Worm (Caenorhabditis elegans): ENCODE measurements around the gene K09F6.15.

DNA sequence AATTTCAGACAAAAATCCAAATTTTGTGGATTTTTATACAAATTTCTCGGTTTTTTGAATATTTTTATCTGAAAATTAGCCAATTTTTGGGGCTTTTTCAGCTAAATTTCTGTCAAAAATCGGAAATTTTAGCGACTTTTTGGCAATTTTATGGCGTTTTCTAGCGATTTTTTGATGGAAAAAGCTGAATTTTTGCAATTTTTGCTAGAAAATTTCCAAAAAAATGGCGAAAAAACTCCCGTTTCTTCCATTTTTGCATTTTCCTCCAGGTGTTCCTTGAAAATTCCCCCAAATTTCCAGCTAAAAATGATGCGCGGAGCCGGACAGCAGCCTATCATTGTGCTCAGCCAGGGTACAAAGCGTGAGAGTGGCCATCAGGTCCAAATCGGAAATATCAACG, 44.1 kb downstream of the K09F6.15 start, which contains the start of gene cct-3:
- TF ChIP-seq aptf-2 (GFP tag; conservative IDR thresholded peaks at IDR 0.05) = no peak
- no peak for TF ChIP-seq ets-4 (GFP tag; optimal IDR thresholded peaks at IDR 0.05)
- no peak for TF ChIP-seq pha-4 (tag; optimal IDR thresholded peaks at IDR 0.05)
- no peak for TF ChIP-seq snpc-4 (GFP tag; optimal IDR thresholded peaks at IDR 0.05)
- no peak for TF ChIP-seq snpc-4 (tag; optimal IDR thresholded peaks at IDR 0.05)
- TF ChIP-seq mcd-1 (GFP tag; IDR thresholded peaks at IDR 0.05) = no peak
- no peak for TF ChIP-seq K11D2.4 (GFP tag; IDR thresholded peaks at IDR 0.05)
- no peak for TF ChIP-seq F10E7.11 (tag; optimal IDR thresholded peaks at IDR 0.05)
- TF ChIP-seq bed-1 (GFP tag; IDR thresholded peaks at IDR 0.05) = no peak
- no peak for TF ChIP-seq lir-1 (GFP tag; conservative IDR thresholded peaks at IDR 0.05)
- TF ChIP-seq B0019.2 (GFP tag; conservative IDR thresholded peaks at IDR 0.05) = no peak
- no peak for TF ChIP-seq hmg-1.2 (GFP tag; IDR thresholded peaks at IDR 0.05)
- TF ChIP-seq Y53G8AR.9 (GFP tag; conservative IDR thresholded peaks at IDR 0.05) = no peak
- TF ChIP-seq ama-1 (optimal IDR thresholded peaks at IDR 0.05) = no peak
- TF ChIP-seq ama-1 (GFP tag; optimal IDR thresholded peaks at IDR 0.05) = no peak
- TF ChIP-seq ceh-100 (GFP tag; IDR thresholded peaks at IDR 0.05) = no peak

Measured in whole organism, young adult.